Worm (Caenorhabditis elegans) whole organism, mixed stage, embryonic: ENCODE measurements around the gene W04B5.5.

ENCODE experiments used
- M03D4.4 ChIP-seq: sonication (generic microtip); optimal IDR thresholded peaks from 2 replicates; lab custom pipeline; 2017; ENCODE audit warnings: mild to moderate bottlenecking, missing genetic modification characterization, missing compliant biosample characterization
- blmp-1 ChIP-seq: fragments of 150-350 bp; optimal IDR thresholded peaks from 2 replicates; lab custom pipeline; 2014; ENCODE audit warnings: missing biosample characterization, missing genetic modification characterization
- ceh-39 ChIP-seq: fragments of 150-350 bp; optimal IDR thresholded peaks from 2 replicates; lab custom pipeline; 2014; ENCODE audit warnings: missing biosample characterization, missing genetic modification characterization
- ceh-43 ChIP-seq: fragments of 200-800 bp; sonication (Bioruptor generic); optimal IDR thresholded peaks from 2 replicates; lab custom pipeline; 2018; ENCODE audit warnings: mild to moderate bottlenecking, missing genetic modification characterization, moderate library complexity, missing compliant biosample characterization
- ceh-83 ChIP-seq: fragments of 200-800 bp; sonication (Bioruptor generic); optimal IDR thresholded peaks from 2 replicates; lab custom pipeline; 2018; ENCODE audit warnings: mild to moderate bottlenecking, missing genetic modification characterization, missing compliant biosample characterization
- ces-1 ChIP-seq: fragments of 150-350 bp; optimal IDR thresholded peaks from 2 replicates; lab custom pipeline; 2014; ENCODE audit warnings: missing biosample characterization, missing genetic modification reagents, missing genetic modification characterization
- cnd-1 ChIP-seq: fragments of 200-800 bp; sonication (Bioruptor generic); optimal IDR thresholded peaks from 2 replicates; lab custom pipeline; 2018; ENCODE audit warnings: mild to moderate bottlenecking, missing genetic modification characterization, missing compliant biosample characterization
- elt-1 ChIP-seq: sonication (generic microtip); optimal IDR thresholded peaks from 2 replicates; lab custom pipeline; 2017; ENCODE audit warnings: missing genetic modification characterization, mild to moderate bottlenecking, missing compliant biosample characterization, antibody characterized with exemption, moderate library complexity, borderline replicate concordance; ENCODE audit not compliant: insufficient read depth
- elt-3 ChIP-seq: fragments of 150-350 bp; optimal IDR thresholded peaks from 2 replicates; lab custom pipeline; 2014; ENCODE audit warnings: missing biosample characterization, missing genetic modification characterization
- flh-1 ChIP-seq: fragments of 200-800 bp; sonication (Bioruptor generic); optimal IDR thresholded peaks from 2 replicates; lab custom pipeline; 2018; ENCODE audit warnings: mild to moderate bottlenecking, missing genetic modification characterization, moderate library complexity, missing compliant biosample characterization
- ham-2 ChIP-seq: fragments of 200-800 bp; sonication (Bioruptor generic); optimal IDR thresholded peaks from 2 replicates; lab custom pipeline; 2018; ENCODE audit warnings: mild to moderate bottlenecking, missing genetic modification characterization, missing compliant biosample characterization
- hlh-1 ChIP-seq: fragments of 150-350 bp; optimal IDR thresholded peaks from 2 replicates; lab custom pipeline; 2014; ENCODE audit warnings: missing biosample characterization, missing genetic modification reagents, missing genetic modification characterization
- lin-13 ChIP-seq: fragments of 150-350 bp; optimal IDR thresholded peaks from 2 replicates; lab custom pipeline; 2014; ENCODE audit warnings: missing biosample characterization, missing genetic modification characterization
- lin-32 ChIP-seq: fragments of 200-800 bp; sonication (Bioruptor generic); optimal IDR thresholded peaks from 2 replicates; lab custom pipeline; 2018; ENCODE audit warnings: mild to moderate bottlenecking, missing genetic modification characterization, missing compliant biosample characterization
- lsy-2 ChIP-seq: fragments of 150-350 bp; optimal IDR thresholded peaks from 2 replicates; lab custom pipeline; 2014; ENCODE audit warnings: missing biosample characterization, missing genetic modification characterization
- mab-5 ChIP-seq: fragments of 150-350 bp; optimal IDR thresholded peaks from 2 replicates; lab custom pipeline; 2014; ENCODE audit warnings: missing biosample characterization, missing genetic modification characterization
- mep-1 ChIP-seq: fragments of 150-350 bp; optimal IDR thresholded peaks from 2 replicates; lab custom pipeline; 2017; ENCODE audit warnings: missing biosample characterization, missing genetic modification reagents, missing genetic modification characterization, inconsistent platforms
- mls-2 ChIP-seq: sonication (generic microtip); optimal IDR thresholded peaks from 2 replicates; lab custom pipeline; 2016; ENCODE audit warnings: mild to moderate bottlenecking, missing genetic modification characterization, moderate library complexity, missing compliant biosample characterization
- nhr-12 ChIP-seq: fragments of 150-350 bp; optimal IDR thresholded peaks from 2 replicates; lab custom pipeline; 2014; ENCODE audit warnings: missing biosample characterization, missing genetic modification characterization
- nhr-2 ChIP-seq: fragments of 150-350 bp; optimal IDR thresholded peaks from 2 replicates; lab custom pipeline; 2014; ENCODE audit warnings: missing biosample characterization, missing genetic modification characterization
- nhr-237 ChIP-seq: fragments of 150-350 bp; optimal IDR thresholded peaks from 2 replicates; lab custom pipeline; 2014; ENCODE audit warnings: missing biosample characterization, missing genetic modification characterization
- nhr-28 ChIP-seq: fragments of 150-350 bp; optimal IDR thresholded peaks from 2 replicates; lab custom pipeline; 2014; ENCODE audit warnings: missing biosample characterization, missing genetic modification characterization
- pha-4 ChIP-seq: fragments of 150-350 bp; optimal IDR thresholded peaks from 2 replicates; lab custom pipeline; 2018; ENCODE audit warnings: missing biosample characterization, missing genetic modification reagents, missing genetic modification characterization
- sem-2 ChIP-seq: fragments of 200-800 bp; sonication (Bioruptor generic); optimal IDR thresholded peaks from 2 replicates; lab custom pipeline; 2018; ENCODE audit warnings: mild to moderate bottlenecking, missing genetic modification characterization, missing compliant biosample characterization
- snpc-4 ChIP-seq: fragments of 150-350 bp; optimal IDR thresholded peaks from 2 replicates; lab custom pipeline; 2014; ENCODE audit warnings: missing biosample characterization, missing genetic modification characterization
- sptf-1 ChIP-seq: sonication (generic microtip); optimal IDR thresholded peaks from 2 replicates; lab custom pipeline; 2017; ENCODE audit warnings: mild to moderate bottlenecking, missing genetic modification characterization, moderate library complexity, missing compliant biosample characterization
- tbx-8 ChIP-seq: fragments of 200-800 bp; sonication (Bioruptor generic); optimal IDR thresholded peaks from 2 replicates; lab custom pipeline; 2018; ENCODE audit warnings: mild to moderate bottlenecking, missing genetic modification characterization, moderate library complexity, missing compliant biosample characterization
- unc-120 ChIP-seq: sonication (generic microtip); optimal IDR thresholded peaks from 2 replicates; lab custom pipeline; 2017; ENCODE audit warnings: missing genetic modification characterization, missing compliant biosample characterization; ENCODE audit not compliant: poor library complexity, severe bottlenecking
- unc-39 ChIP-seq: fragments of 150-350 bp; optimal IDR thresholded peaks from 2 replicates; lab custom pipeline; 2014; ENCODE audit warnings: missing biosample characterization, missing genetic modification characterization
- unc-62 ChIP-seq: fragments of 150-350 bp; optimal IDR thresholded peaks from 2 replicates; lab custom pipeline; 2014; ENCODE audit warnings: missing biosample characterization, missing genetic modification reagents, missing genetic modification characterization
- zip-8 ChIP-seq: fragments of 150-350 bp; optimal IDR thresholded peaks from 2 replicates; lab custom pipeline; 2014; ENCODE audit warnings: missing biosample characterization, missing genetic modification characterization

Gene W04B5.5

ce11 chrIII:2401126-2402123 lies 16.6 kb downstream of the W04B5.5 start, which contains the start of the genes cic-1 and strm-1:
Gene cic-1 (minus strand): TSS chrIII:2401221.
Gene strm-1 (plus strand): TSS chrIII:2402070.
- TF ChIP-seq ces-1 (GFP tag; lab: Kevin White, UChicago) (peak; percentile 77), ham-2 (GFP tag; lab: Kevin White, UChicago) (peak; percentile 40), lin-13 (tag; lab: Kevin White, UChicago) (peak; percentile 30), lsy-2 (tag; lab: Kevin White, UChicago) (peak; percentile 51), flh-1 (GFP tag; lab: Kevin White, UChicago) (no peak), lin-32 (GFP tag; lab: Kevin White, UChicago) (no peak), blmp-1 (tag; lab: Kevin White, UChicago) (peak; percentile 94), nhr-237 (tag; lab: Kevin White, UChicago) (peak; percentile 20), mab-5 (tag; lab: Kevin White, UChicago) (peak; percentile 11), unc-120 (peak; percentile 38)
- TF ChIP-seq, all 35 proteins: peak for 8

- TF ChIP-seq lin-13 (tag; lab: Kevin White, UChicago) (peak; percentile 9), elt-3 (no peak), cnd-1 (tag; lab: Kevin White, UChicago) (no peak), tbx-8 (GFP tag; lab: Kevin White, UChicago) (no peak), hlh-1 (tag; lab: Kevin White, UChicago) (no peak), snpc-4 (tag; lab: Kevin White, UChicago) (no peak), mab-5 (tag; lab: Kevin White, UChicago) (no peak), pha-4 (no peak), ceh-39 (tag; lab: Kevin White, UChicago) (no peak), lsy-2 (tag; lab: Kevin White, UChicago) (peak; percentile 53), lin-32 (GFP tag; lab: Kevin White, UChicago) (no peak), unc-120 (no peak), zip-8 (tag; lab: Kevin White, UChicago) (no peak), blmp-1 (tag; lab: Kevin White, UChicago) (no peak), sptf-1 (tag; lab: Kevin White, UChicago) (no peak), nhr-12 (no peak)
Observed at ce11 chrIII:2393666-2394154, 24.3 kb downstream of the W04B5.5 start.

ce11 chrIII:2391704-2392103 lies 26.3 kb downstream of the W04B5.5 start:
- TF ChIP-seq unc-39 (tag; lab: Kevin White, UChicago) = no peak
- peak; percentile 76 for TF ChIP-seq ces-1 (GFP tag; lab: Kevin White, UChicago)

DNA sequence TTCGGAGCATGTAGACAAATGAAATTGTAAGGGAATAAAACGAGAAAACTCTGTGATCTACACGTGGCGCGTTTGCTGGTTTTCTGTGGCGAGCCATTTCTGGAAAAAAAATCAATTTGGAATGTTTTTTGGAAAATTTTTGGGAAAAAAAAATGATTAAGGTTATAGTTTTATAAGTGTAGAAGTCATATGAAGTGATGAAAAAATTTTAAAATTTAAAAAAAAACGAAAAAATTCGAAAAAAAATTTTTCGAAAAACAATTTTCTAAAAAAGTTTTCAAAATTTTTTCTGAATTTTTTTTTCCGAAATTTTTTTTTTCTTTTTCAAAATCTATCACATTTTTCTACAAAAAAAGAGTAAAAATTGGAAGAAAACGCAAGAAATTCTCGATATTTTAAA lies 31.5 kb downstream of the W04B5.5 start, which contains the start of gene H14E04.3:
Gene H14E04.3 (minus strand): TSS at position 101 of the 400 bp plus-strand sequence.
- TF ChIP-seq M03D4.4 (tag; lab: Kevin White, UChicago) = no peak
- TF ChIP-seq mep-1 (tag; lab: Kevin White, UChicago) = no peak
- no peak for TF ChIP-seq ceh-43
- TF ChIP-seq unc-120 = no peak
- TF ChIP-seq mls-2 = no peak
- TF ChIP-seq unc-62 (GFP tag; lab: Kevin White, UChicago) = no peak
- TF ChIP-seq ces-1 (GFP tag; lab: Kevin White, UChicago) = no peak
- TF ChIP-seq sptf-1 (tag; lab: Kevin White, UChicago) = no peak
- no peak for TF ChIP-seq flh-1 (GFP tag; lab: Kevin White, UChicago)
- TF ChIP-seq lsy-2 (tag; lab: Kevin White, UChicago) = no peak
- no peak for TF ChIP-seq ceh-39 (tag; lab: Kevin White, UChicago)
- no peak for TF ChIP-seq lin-13 (tag; lab: Kevin White, UChicago)
- TF ChIP-seq lin-32 (GFP tag; lab: Kevin White, UChicago) = no peak
- no peak for TF ChIP-seq nhr-2 (tag; lab: Kevin White, UChicago)

DNA sequence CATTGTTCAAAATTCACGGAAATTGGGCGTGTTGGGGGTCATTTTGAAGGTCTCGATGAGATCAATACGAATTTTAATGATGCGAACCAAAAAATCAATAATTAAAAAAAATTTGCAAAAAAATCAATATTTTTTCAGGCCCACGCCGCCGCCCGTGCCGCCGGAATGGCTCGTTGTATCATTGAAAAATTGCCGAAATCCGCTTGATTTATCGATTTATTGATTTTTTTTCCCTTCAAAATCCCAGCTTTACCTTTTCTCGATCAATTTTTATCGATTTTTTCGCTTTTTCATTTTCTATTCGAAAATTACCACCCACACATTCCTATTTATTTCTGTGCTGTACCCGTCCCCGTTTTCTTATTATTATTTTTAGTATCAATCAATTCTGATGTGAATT lies 33.6 kb downstream of the W04B5.5 start:
- TF ChIP-seq nhr-237 (tag; lab: Kevin White, UChicago) (no peak), pha-4 (no peak), nhr-12 (no peak), mep-1 (tag; lab: Kevin White, UChicago) (no peak), mls-2 (no peak), lin-13 (tag; lab: Kevin White, UChicago) (no peak), ceh-83 (GFP tag; lab: Kevin White, UChicago) (no peak), sem-2 (GFP tag; lab: Kevin White, UChicago) (no peak), unc-62 (GFP tag; lab: Kevin White, UChicago) (no peak), nhr-28 (no peak), elt-1 (tag; lab: Kevin White, UChicago) (no peak), zip-8 (tag; lab: Kevin White, UChicago) (no peak), ceh-43 (no peak), elt-3 (no peak)
